Worm (Caenorhabditis elegans): ENCODE measurements around the gene cec-7.

cec-7 gene

DNA sequence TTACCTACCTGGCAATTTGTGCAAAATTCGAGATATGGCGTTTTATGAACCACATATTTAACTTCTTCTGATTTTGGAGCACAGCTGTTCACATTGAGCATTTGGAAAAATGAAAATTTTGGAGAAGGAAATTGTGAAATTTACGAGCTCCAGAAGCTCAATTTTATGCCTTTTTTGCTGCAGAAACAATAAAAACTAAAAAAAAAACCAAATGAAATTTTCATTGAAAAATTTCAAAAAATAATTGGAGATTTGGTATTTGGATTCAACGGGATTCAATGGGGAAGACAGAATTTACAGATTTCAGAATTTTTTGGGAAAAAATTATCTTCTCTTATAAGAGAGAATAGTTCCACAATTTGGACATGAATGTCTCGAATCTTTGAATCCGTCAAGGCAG is 20.7 kb downstream of the cec-7 start, which contains the start of gene Y37D8A.26:
Gene Y37D8A.26, minus strand, starts transcription at position 101 of the 400 bp plus-strand sequence.
- TF ChIP-seq ceh-16 (tag; optimal IDR thresholded peaks at IDR 0.05): no peak
- TF ChIP-seq ztf-4 (tag; optimal IDR thresholded peaks at IDR 0.05): no peak
- TF ChIP-seq nhr-11 (tag; optimal IDR thresholded peaks at IDR 0.05): no peak
- no peak for TF ChIP-seq unc-39 (tag; optimal IDR thresholded peaks at IDR 0.05)
- TF ChIP-seq unc-55 (GFP tag; optimal IDR thresholded peaks at IDR 0.05): no peak

DNA sequence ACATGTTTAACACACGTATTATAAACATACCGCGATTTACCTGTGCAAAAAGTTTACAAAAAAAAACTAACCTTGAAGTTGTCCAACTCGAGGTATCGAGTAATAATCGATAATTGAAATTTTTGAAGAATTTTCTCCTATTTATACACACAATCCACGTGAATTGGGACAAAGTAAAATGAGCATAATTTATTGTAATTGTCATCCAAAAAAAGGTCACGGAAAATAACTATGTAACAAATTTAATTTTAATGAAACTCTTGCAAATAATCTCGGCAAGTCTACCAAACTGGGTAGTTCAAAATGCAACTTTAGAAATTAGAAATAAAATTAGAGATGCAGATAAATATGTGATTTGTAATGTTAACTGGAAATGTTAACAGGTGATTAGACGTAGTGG is 22.0 kb downstream of the cec-7 start, which contains the start of gene Y37D8A.5:
Gene Y37D8A.5, minus strand, starts transcription at position 101 of the 400 bp plus-strand sequence.
- TF ChIP-seq aly-2 (tag; optimal IDR thresholded peaks at IDR 0.05) (no peak), lsy-2 (tag; optimal IDR thresholded peaks at IDR 0.05) (no peak)

DNA sequence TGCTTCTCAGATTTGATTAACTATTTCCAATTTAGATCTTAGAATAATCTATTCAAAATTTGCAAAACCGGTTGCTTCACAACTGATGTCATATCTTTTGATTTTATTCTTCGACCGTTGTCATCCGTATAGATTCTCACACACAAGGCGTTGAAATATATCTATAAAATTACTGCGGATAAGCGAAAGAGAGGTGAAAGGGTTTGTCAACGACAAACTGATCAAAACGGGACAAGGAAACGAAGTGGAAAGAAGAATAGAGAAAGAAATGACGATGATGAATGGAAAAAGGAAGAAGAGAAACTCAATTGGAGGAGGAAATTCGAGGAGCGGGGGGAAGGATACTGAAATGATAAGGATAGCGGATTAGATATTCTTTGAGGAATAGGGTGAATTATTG is 26.3 kb downstream of the cec-7 start:
- TF ChIP-seq egl-27 (tag; optimal IDR thresholded peaks at IDR 0.05): peak; percentile 2
- TF ChIP-seq sma-9 (GFP tag; optimal IDR thresholded peaks at IDR 0.05): peak; percentile 8
- TF ChIP-seq sma-9 (tag; optimal IDR thresholded peaks at IDR 0.05): no peak
- peak; percentile 54 for TF ChIP-seq fos-1 (tag; optimal IDR thresholded peaks at IDR 0.05)
- TF ChIP-seq nhr-237 (tag; optimal IDR thresholded peaks at IDR 0.05): no peak
- no peak for TF ChIP-seq lin-13 (GFP tag; optimal IDR thresholded peaks at IDR 0.05)
- no peak for TF ChIP-seq F13H6.1 (tag; optimal IDR thresholded peaks at IDR 0.05)
- peak; percentile 29 for TF ChIP-seq nhr-21 (tag; optimal IDR thresholded peaks at IDR 0.05)
- no peak for TF ChIP-seq unc-62 (GFP tag; optimal IDR thresholded peaks at IDR 0.05)
- TF ChIP-seq nhr-12 (tag; optimal IDR thresholded peaks at IDR 0.05): no peak
- TF ChIP-seq sma-3 (GFP tag; optimal IDR thresholded peaks at IDR 0.05): peak; percentile 7
- no peak for TF ChIP-seq nhr-6 (tag; optimal IDR thresholded peaks at IDR 0.05)

DNA sequence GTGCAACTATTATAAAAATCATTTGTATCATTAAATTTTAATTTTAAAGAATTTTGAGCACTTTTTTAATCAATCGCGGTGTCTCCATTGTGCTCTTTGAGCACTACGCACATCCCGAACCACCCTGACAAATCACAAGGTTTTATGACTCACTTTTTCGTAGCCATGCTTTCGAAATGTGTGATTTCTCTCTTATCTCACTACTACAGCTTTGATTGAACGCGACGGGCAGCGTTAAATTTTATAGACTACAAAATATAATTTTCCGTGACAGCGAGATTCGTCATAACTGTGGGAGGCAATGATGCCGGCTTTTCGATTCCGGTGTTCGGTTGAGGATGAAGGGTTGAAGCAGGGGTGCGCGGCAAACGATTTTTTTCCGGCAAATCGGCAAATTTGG is 27.7 kb downstream of the cec-7 start:
- peak; percentile 43 for TF ChIP-seq sma-9 (GFP tag; optimal IDR thresholded peaks at IDR 0.05)
- no peak for TF ChIP-seq sma-9 (tag; optimal IDR thresholded peaks at IDR 0.05)
- TF ChIP-seq mbf-1 (tag; optimal IDR thresholded peaks at IDR 0.05): no peak
- peak; percentile 68 for TF ChIP-seq fos-1 (tag; optimal IDR thresholded peaks at IDR 0.05)
- TF ChIP-seq ceh-16 (tag; optimal IDR thresholded peaks at IDR 0.05): no peak

DNA sequence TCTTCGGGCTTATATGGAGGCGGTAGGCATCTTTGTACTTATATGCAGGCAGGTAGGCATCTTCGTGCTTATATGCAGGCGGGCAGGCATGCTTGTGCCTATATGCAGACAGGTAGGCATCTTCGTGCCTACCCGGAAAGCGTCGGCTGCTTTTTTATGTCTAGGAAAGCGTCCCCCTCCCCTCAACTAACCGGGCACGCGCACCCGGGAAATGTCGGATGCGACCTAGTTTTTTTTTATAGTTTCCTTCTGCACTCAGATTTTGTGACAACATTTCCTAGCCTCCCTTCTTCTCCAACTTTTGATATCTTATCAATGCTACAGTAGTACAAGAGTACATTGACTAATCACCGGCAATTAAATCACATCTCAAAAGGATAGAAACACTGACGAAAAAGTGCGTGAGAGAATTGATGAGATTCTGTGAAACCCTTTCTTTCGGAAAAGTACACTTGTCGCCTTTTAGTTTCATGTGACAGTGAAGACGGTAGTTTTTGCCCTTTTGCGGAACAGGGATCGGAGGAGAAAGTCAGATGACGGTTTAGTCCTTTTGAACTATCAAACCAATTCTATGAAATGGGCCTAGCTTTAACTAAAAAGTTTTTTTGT is 28.3 kb downstream of the cec-7 start:
- TF ChIP-seq skn-1 (tag; optimal IDR thresholded peaks at IDR 0.05) (no peak), nhr-6 (tag; optimal IDR thresholded peaks at IDR 0.05) (peak; percentile 17), egl-27 (tag; optimal IDR thresholded peaks at IDR 0.05) (peak; percentile 93), ZK546.5 (tag; optimal IDR thresholded peaks at IDR 0.05) (no peak), ztf-11 (tag; optimal IDR thresholded peaks at IDR 0.05) (no peak), F13H6.1 (tag; optimal IDR thresholded peaks at IDR 0.05) (peak; percentile 9), elt-1 (tag; optimal IDR thresholded peaks at IDR 0.05) (no peak), nhr-129 (tag; optimal IDR thresholded peaks at IDR 0.05) (peak; percentile 53), lin-13 (GFP tag; optimal IDR thresholded peaks at IDR 0.05) (no peak), nhr-25 (tag; optimal IDR thresholded peaks at IDR 0.05) (peak; percentile 68), mdl-1 (tag; optimal IDR thresholded peaks at IDR 0.05) (peak in 1 of 2 experiments; percentile 31), C34F6.9 (tag; optimal IDR thresholded peaks at IDR 0.05) (no peak), fos-1 (tag; optimal IDR thresholded peaks at IDR 0.05) (peak; percentile 88), crh-2 (tag; optimal IDR thresholded peaks at IDR 0.05) (peak; percentile 7), unc-62 (GFP tag; optimal IDR thresholded peaks at IDR 0.05) (no peak), ztf-1 (GFP tag; conservative IDR thresholded peaks at IDR 0.05) (0 out of 2 replicates have a peak, but pooled peaks have one; percentile 37), lsy-2 (tag; optimal IDR thresholded peaks at IDR 0.05) (peak in 1 of 2 experiments; percentile 71), nhr-23 (tag; optimal IDR thresholded peaks at IDR 0.05) (no peak), blmp-1 (tag; optimal IDR thresholded peaks at IDR 0.05; ENCODE audit: insufficient read depth) (peak; percentile 93), sem-4 (tag; optimal IDR thresholded peaks at IDR 0.05) (peak; percentile 84), gmeb-1 (tag; optimal IDR thresholded peaks at IDR 0.05) (peak; percentile 21), sma-3 (GFP tag; optimal IDR thresholded peaks at IDR 0.05) (peak; percentile 89), nhr-11 (tag; optimal IDR thresholded peaks at IDR 0.05) (no peak), ama-1 (optimal IDR thresholded peaks at IDR 0.05) (no peak), sma-9 (GFP tag; optimal IDR thresholded peaks at IDR 0.05) (peak; percentile 96), sma-9 (tag; optimal IDR thresholded peaks at IDR 0.05) (peak; percentile 25), nhr-21 (tag; optimal IDR thresholded peaks at IDR 0.05) (peak; percentile 93), mab-5 (tag; optimal IDR thresholded peaks at IDR 0.05) (peak; percentile 12)

All from whole organism, L2 larva.